Fruit fly (Drosophila melanogaster): ENCODE measurements around the gene alpha4GT1.
A peak's percentile ranks its signal among the peaks of the same experiment; 100 is the strongest.

alpha4GT1 gene

DNA sequence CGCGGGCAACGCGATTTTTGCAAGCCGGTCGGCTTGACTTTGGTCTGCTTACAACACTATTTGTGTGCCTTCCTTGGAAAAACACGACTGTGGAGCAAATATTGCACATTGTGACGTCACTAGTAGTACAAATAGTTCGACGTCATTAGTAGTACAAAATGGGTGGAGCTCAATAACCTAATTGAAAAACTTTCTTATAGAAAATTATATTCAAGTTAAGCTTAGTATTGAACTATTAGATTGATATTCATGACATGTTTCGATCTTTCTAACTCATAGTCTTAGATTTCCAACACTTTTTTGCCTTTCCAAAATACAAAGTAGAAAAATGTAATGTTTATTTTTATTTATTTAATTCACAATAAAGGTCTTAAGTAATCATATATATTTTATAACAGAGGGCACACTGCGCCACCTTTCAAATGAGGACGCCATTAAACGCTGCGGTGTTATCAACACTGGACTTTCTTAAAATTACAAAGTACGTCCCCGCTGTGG lies 50.5 kb downstream of the alpha4GT1 start, which contains the start of the genes Rrp1 and gammaTub23C (continued):
- TF ChIP-seq sob (GFP tag; IDR thresholded peaks at IDR 0.05) (peak; percentile 76; the same call in 1 of the 2 replicates), gem (tag; optimal IDR thresholded peaks at IDR 0.05) (peak; percentile 95), jumu (GFP tag; optimal IDR thresholded peaks at IDR 0.05) (peak; percentile 57), Oaz (GFP tag; IDR thresholded peaks at IDR 0.05) (peak; percentile 62; the same call in 1 of the 2 replicates), wek (GFP tag; optimal IDR thresholded peaks at IDR 0.05) (no peak), zfh1 (GFP tag; IDR thresholded peaks at IDR 0.05) (peak; percentile 70), schlank (tag; optimal IDR thresholded peaks at IDR 0.05) (peak; percentile 56), MESR4 (GFP tag; optimal IDR thresholded peaks at IDR 0.05) (peak; percentile 2), lbe (GFP tag; optimal IDR thresholded peaks at IDR 0.05) (peak; percentile 75), kay (GFP tag; optimal IDR thresholded peaks at IDR 0.05) (peak; percentile 83), Hr39 (optimal IDR thresholded peaks at IDR 0.05) (no peak), CG4282 (GFP tag; optimal IDR thresholded peaks at IDR 0.05) (no peak), CG12219 (GFP tag; optimal IDR thresholded peaks at IDR 0.05) (peak; percentile 69), Rx (GFP tag; IDR thresholded peaks at IDR 0.05) (no peak), ems (GFP tag; optimal IDR thresholded peaks at IDR 0.05) (peak; percentile 75), Hr51 (GFP tag; optimal IDR thresholded peaks at IDR 0.05) (peak; percentile 85 to 91), CG2889 (GFP tag; IDR thresholded peaks at IDR 0.05) (peak; percentile 67), vvl (GFP tag; IDR thresholded peaks at IDR 0.05) (peak; percentile 83; the same call in 1 of the 2 replicates), D19A (tag; optimal IDR thresholded peaks at IDR 0.05) (peak; percentile 83), CG9797 (GFP tag; optimal IDR thresholded peaks at IDR 0.05) (peak; percentile 42), slou (GFP tag; optimal IDR thresholded peaks at IDR 0.05) (peak; percentile 94), CrebB (tag; optimal IDR thresholded peaks at IDR 0.05) (peak; percentile 38), ewg (GFP tag; optimal IDR thresholded peaks at IDR 0.05) (peak; percentile 85), CG4424 (GFP tag; optimal IDR thresholded peaks at IDR 0.05) (peak; percentile 95), CG15696 (tag; optimal IDR thresholded peaks at IDR 0.05) (peak; percentile 88), CG4730 (GFP tag; IDR thresholded peaks at IDR 0.05) (peak; percentile 73), ap (GFP tag; IDR thresholded peaks at IDR 0.05) (peak; percentile 47; the same call in 1 of the 2 replicates), CG17829 (tag; optimal IDR thresholded peaks at IDR 0.05) (peak; percentile 92), ken (GFP tag; IDR thresholded peaks at IDR 0.05) (peak; percentile 44; the same call in 1 of the 3 replicates), Sry-δ (GFP tag; optimal IDR thresholded peaks at IDR 0.05) (peak; percentile 70), CG6254 (GFP tag; optimal IDR thresholded peaks at IDR 0.05) (peak; percentile 77), gfzf (GFP tag; optimal IDR thresholded peaks at IDR 0.05) (peak; percentile 10), CG10147 (GFP tag; optimal IDR thresholded peaks at IDR 0.05) (peak; percentile 93), peb (GFP tag; IDR thresholded peaks at IDR 0.05) (peak; percentile 82), CG2678 (tag; optimal IDR thresholded peaks at IDR 0.05) (peak; percentile 94), usp (GFP tag; optimal IDR thresholded peaks at IDR 0.05) (no peak), fu2 (GFP tag; optimal IDR thresholded peaks at IDR 0.05) (peak; percentile 63), lov (optimal IDR thresholded peaks at IDR 0.05) (no peak), lov (GFP tag; IDR thresholded peaks at IDR 0.05) (peak; percentile 47; the same call in 1 of the 3 replicates), eyg (GFP tag; optimal IDR thresholded peaks at IDR 0.05) (peak; percentile 35), Ssrp (tag; optimal IDR thresholded peaks at IDR 0.05) (peak; percentile 92), CG9817 (tag; optimal IDR thresholded peaks at IDR 0.05) (peak; percentile 90), CG17361 (GFP tag; IDR thresholded peaks at IDR 0.05) (peak; percentile 99), CG2199 (GFP tag; IDR thresholded peaks at IDR 0.05) (no peak), Nf-YC (tag; optimal IDR thresholded peaks at IDR 0.05) (peak; percentile 84), Ravus (GFP tag; IDR thresholded peaks at IDR 0.05) (peak; percentile 34), CG8359 (GFP tag; optimal IDR thresholded peaks at IDR 0.05; ENCODE audit: borderline replicate concordance) (peak; percentile 68), row (GFP tag; IDR thresholded peaks at IDR 0.05) (peak; percentile 93), CG15479 (GFP tag; optimal IDR thresholded peaks at IDR 0.05) (peak; percentile 62), az2 (GFP tag; optimal IDR thresholded peaks at IDR 0.05) (peak; percentile 93), CoRest (tag; optimal IDR thresholded peaks at IDR 0.05) (peak; percentile 97)

Data from whole organism, embryonic.